Fruit fly (Drosophila melanogaster): ENCODE measurements around the gene CG13287.

CG13287 gene

DNA sequence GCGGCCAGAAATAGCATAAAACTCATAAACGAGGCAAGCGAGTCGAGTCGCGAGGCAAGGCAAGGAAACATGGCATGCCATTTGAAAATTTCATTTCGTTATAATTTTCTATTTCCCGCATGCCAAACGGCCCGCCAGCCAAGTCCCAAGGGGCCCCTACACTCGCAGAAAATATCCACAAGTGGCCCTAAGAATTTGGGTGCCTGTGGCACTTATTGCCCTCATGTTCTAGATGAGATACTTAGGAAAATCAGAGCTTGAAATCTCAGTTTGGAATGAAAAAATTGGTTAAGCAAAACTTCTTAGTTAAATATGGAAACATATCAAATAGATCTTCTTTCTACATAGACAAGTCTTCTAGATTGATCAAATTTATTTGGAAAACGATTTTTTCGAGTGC lies 43.8 kb upstream of the CG13287 start (continued):
- no peak for TF ChIP-seq CG14710 (tag; optimal IDR thresholded peaks at IDR 0.05)
- TF ChIP-seq vnd (GFP tag; IDR thresholded peaks at IDR 0.05; ENCODE audit: partially characterized antibody) = no peak
- TF ChIP-seq Rfx (GFP tag; IDR thresholded peaks at IDR 0.05) = peak; percentile 27; the same call in 1 of the 2 replicates
- peak; percentile 8 for TF ChIP-seq gem (tag; optimal IDR thresholded peaks at IDR 0.05)
- peak; percentile 65 for TF ChIP-seq Med (GFP tag)
- no peak for TF ChIP-seq slp2 (GFP tag; optimal IDR thresholded peaks at IDR 0.05)
- peak; percentile 15 for TF ChIP-seq fd96Cb (tag; optimal IDR thresholded peaks at IDR 0.05)
- peak; percentile 35 for TF ChIP-seq CG13424 (tag; optimal IDR thresholded peaks at IDR 0.05)
- no peak for TF ChIP-seq CG15073 (GFP tag; optimal IDR thresholded peaks at IDR 0.05)
- peak; percentile 26 for TF ChIP-seq CG10543 (GFP tag; optimal IDR thresholded peaks at IDR 0.05)
- 0 out of 3 replicates have a peak, but pooled peaks have one; percentile 14 for TF ChIP-seq tgo (GFP tag; IDR thresholded peaks at IDR 0.05)
- peak; percentile 78 for TF ChIP-seq sens (GFP tag)
- TF ChIP-seq Side (GFP tag; optimal IDR thresholded peaks at IDR 0.05) = no peak
- TF ChIP-seq CG15269 (tag; optimal IDR thresholded peaks at IDR 0.05) = peak; percentile 17
- peak; percentile 51 for TF ChIP-seq row (GFP tag; IDR thresholded peaks at IDR 0.05)
- TF ChIP-seq CG7357 (GFP tag; IDR thresholded peaks at IDR 0.05) = 0 out of 3 replicates have a peak, but pooled peaks have one; percentile 24
- TF ChIP-seq ranshi (GFP tag; IDR thresholded peaks at IDR 0.05) = peak; percentile 34; the same call in 1 of the 2 replicates
- TF ChIP-seq CG2678 (tag; optimal IDR thresholded peaks at IDR 0.05) = peak; percentile 30
- TF ChIP-seq D19A (tag; optimal IDR thresholded peaks at IDR 0.05) = peak; percentile 7
- no peak for TF ChIP-seq CG7839 (tag; optimal IDR thresholded peaks at IDR 0.05)
- peak; percentile 12 for TF ChIP-seq Deaf1 (tag; optimal IDR thresholded peaks at IDR 0.05)
- peak; percentile 28 for TF ChIP-seq grau (tag; optimal IDR thresholded peaks at IDR 0.05)

DNA sequence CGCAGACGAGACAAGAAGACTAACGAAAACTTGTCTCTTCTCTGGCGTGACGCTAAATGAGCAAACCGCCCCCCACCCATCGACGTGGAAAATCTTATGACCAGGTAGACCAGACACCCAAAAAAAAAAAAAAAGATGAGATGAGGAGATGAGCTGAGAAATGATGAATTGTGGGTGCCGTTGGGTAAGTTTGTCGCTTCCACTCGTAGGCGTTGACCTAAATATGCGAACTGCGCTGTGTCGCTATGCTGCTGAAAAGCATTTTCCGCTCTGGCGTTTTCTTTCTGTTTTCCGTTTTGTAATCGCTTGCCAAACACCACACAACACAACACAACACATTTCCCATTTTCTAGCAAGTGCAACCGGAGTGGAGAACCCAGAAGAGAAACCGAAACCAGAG lies 43.2 kb upstream of the CG13287 start:
- TF ChIP-seq CG11696 (GFP tag; IDR thresholded peaks at IDR 0.05) = peak; percentile 60; the same call in 1 of the 2 replicates
- TF ChIP-seq sqz (GFP tag; optimal IDR thresholded peaks at IDR 0.05) = peak; percentile 2
- no peak for TF ChIP-seq sim (GFP tag; IDR thresholded peaks at IDR 0.05)
- no peak for TF ChIP-seq nerfin-2 (GFP tag; IDR thresholded peaks at IDR 0.05; ENCODE audit: partially characterized antibody)
- TF ChIP-seq Chrac-16 (GFP tag; optimal IDR thresholded peaks at IDR 0.05) = no peak
- 0 out of 3 replicates have a peak, but pooled peaks have one; percentile 37 for TF ChIP-seq zfh1 (GFP tag; IDR thresholded peaks at IDR 0.05)
- TF ChIP-seq pan (optimal IDR thresholded peaks at IDR 0.05) = no peak
- TF ChIP-seq pan (GFP tag; optimal IDR thresholded peaks at IDR 0.05 in 1 of 2, IDR thresholded peaks at IDR 0.05 in 1 of 2) = peak in 1 of 2 experiments; percentile 30
- TF ChIP-seq pzg (GFP tag; optimal IDR thresholded peaks at IDR 0.05) = no peak
- peak; percentile 39 for TF ChIP-seq Med (GFP tag)
- TF ChIP-seq CG32772 (GFP tag; IDR thresholded peaks at IDR 0.05) = 0 out of 2 replicates have a peak, but pooled peaks have one; percentile 29
- peak; percentile 16; the same call in 1 of the 2 replicates for TF ChIP-seq vvl (GFP tag; IDR thresholded peaks at IDR 0.05)
- no peak for TF ChIP-seq Sry-δ (GFP tag; optimal IDR thresholded peaks at IDR 0.05)
- no peak for TF ChIP-seq unc-4 (GFP tag; IDR thresholded peaks at IDR 0.05; ENCODE audit: partially characterized antibody)
- peak; percentile 78 for TF ChIP-seq sr (GFP tag; IDR thresholded peaks at IDR 0.05)
- peak; percentile 48; the same call in 1 of the 3 replicates for TF ChIP-seq so (GFP tag; IDR thresholded peaks at IDR 0.05)
- TF ChIP-seq chm (GFP tag; IDR thresholded peaks at IDR 0.05) = peak; percentile 40; the same call in 1 of the 2 replicates
- TF ChIP-seq CG8765 (GFP tag; IDR thresholded peaks at IDR 0.05) = no peak
- TF ChIP-seq Gug (GFP tag; IDR thresholded peaks at IDR 0.05) = peak; percentile 11; the same call in 1 of the 4 replicates
- TF ChIP-seq Rfx (GFP tag; IDR thresholded peaks at IDR 0.05) = peak; percentile 17; the same call in 1 of the 2 replicates
- peak; percentile 15; the same call in 1 of the 2 replicates for TF ChIP-seq CG32532 (GFP tag; IDR thresholded peaks at IDR 0.05)
- TF ChIP-seq slbo (GFP tag; IDR thresholded peaks at IDR 0.05) = 0 out of 2 replicates have a peak, but pooled peaks have one; percentile 26
- TF ChIP-seq CG31224 (GFP tag; IDR thresholded peaks at IDR 0.05) = no peak
- no peak for TF ChIP-seq Trl (optimal IDR thresholded peaks at IDR 0.05)
- TF ChIP-seq Trl (GFP tag; optimal IDR thresholded peaks at IDR 0.05) = no peak

All from whole organism, embryonic.